Worm (Caenorhabditis elegans) whole organism, L3 larva: ENCODE results near the gene C44B7.5.

Source experiments
- R02D3.7 ChIP-seq: fragments of 150-350 bp; optimal IDR thresholded peaks from 2 replicates; lab custom pipeline; 2014; ENCODE audit warnings: missing biosample characterization, missing genetic modification characterization
- ZK546.5 ChIP-seq: sonication (generic microtip); optimal IDR thresholded peaks from 2 replicates; lab custom pipeline; 2017; ENCODE audit warnings: missing biosample characterization, missing genetic modification characterization
- aly-2 ChIP-seq: fragments of 150-350 bp; optimal IDR thresholded peaks from 2 replicates; lab custom pipeline; 2014; ENCODE audit warnings: missing biosample characterization, missing genetic modification characterization
- ceh-16 ChIP-seq: sonication (generic microtip); optimal IDR thresholded peaks from 2 replicates; lab custom pipeline; 2017; ENCODE audit warnings: missing biosample characterization, missing genetic modification characterization
- ceh-28 ChIP-seq: fragments of 150-350 bp; optimal IDR thresholded peaks from 2 replicates; lab custom pipeline; 2014; ENCODE audit warnings: missing biosample characterization, missing genetic modification reagents, missing genetic modification characterization
- ceh-82 ChIP-seq: fragments of 150-350 bp; optimal IDR thresholded peaks from 2 replicates; lab custom pipeline; 2014; ENCODE audit warnings: missing biosample characterization, missing genetic modification characterization
- ceh-9 ChIP-seq: sonication (generic microtip); optimal IDR thresholded peaks from 2 replicates; lab custom pipeline; 2018; ENCODE audit warnings: missing biosample characterization, missing genetic modification characterization
- daf-12 ChIP-seq: fragments of 150-350 bp; optimal IDR thresholded peaks from 2 replicates; lab custom pipeline; 2014; ENCODE audit warnings: missing biosample characterization, missing genetic modification reagents, missing genetic modification characterization
- egl-27 ChIP-seq: sonication (generic microtip); optimal IDR thresholded peaks from 4 replicates; lab custom pipeline; 2017; ENCODE audit warnings: missing biosample characterization, missing genetic modification reagents, missing genetic modification characterization
- egl-5 ChIP-seq: fragments of 150-350 bp; optimal IDR thresholded peaks from 2 replicates; lab custom pipeline; 2017; ENCODE audit warnings: missing biosample characterization, missing genetic modification reagents, missing genetic modification characterization, inconsistent platforms
- elt-1 ChIP-seq: fragments of 150-350 bp; optimal IDR thresholded peaks from 2 replicates; lab custom pipeline; 2014; ENCODE audit warnings: missing biosample characterization, missing genetic modification characterization
- elt-2 ChIP-seq: sonication (generic microtip); optimal IDR thresholded peaks from 2 replicates; lab custom pipeline; 2016; ENCODE audit warnings: missing genetic modification reagents, mild to moderate bottlenecking, missing genetic modification characterization, missing compliant biosample characterization
- elt-3 ChIP-seq, 3 experiments: fragments of 150-350 bp in 1 of 3; sonication (generic microtip) in 2 of 3; optimal IDR thresholded peaks; 2 replicates in 2 of 3; 4 replicates in 1 of 3; lab custom pipeline; 2014 to 2017; ENCODE audit warnings: missing biosample characterization in 3 of 3, missing genetic modification characterization in 3 of 3
- eor-1 ChIP-seq, 2 experiments: fragments of 150-350 bp; optimal IDR thresholded peaks; 2 replicates each; lab custom pipeline; 2014 to 2018; ENCODE audit warnings: missing biosample characterization in 2 of 2, missing genetic modification characterization in 2 of 2
- fkh-10 ChIP-seq: sonication (generic microtip); optimal IDR thresholded peaks from 2 replicates; lab custom pipeline; 2017; ENCODE audit warnings: missing biosample characterization, missing genetic modification reagents, missing genetic modification characterization
- fkh-2 ChIP-seq: fragments of 150-350 bp; optimal IDR thresholded peaks from 2 replicates; lab custom pipeline; 2014; ENCODE audit warnings: missing biosample characterization, missing genetic modification reagents, missing genetic modification characterization
- hmg-11 ChIP-seq: sonication (generic microtip); optimal IDR thresholded peaks from 2 replicates; lab custom pipeline; 2016; ENCODE audit warnings: missing genetic modification characterization, missing compliant biosample characterization
- lin-39 ChIP-seq: fragments of 150-350 bp; optimal IDR thresholded peaks from 2 replicates; lab custom pipeline; 2018; ENCODE audit warnings: missing biosample characterization, missing genetic modification reagents, missing genetic modification characterization
- lsy-12 ChIP-seq: sonication (generic microtip); optimal IDR thresholded peaks from 2 replicates; lab custom pipeline; 2016; ENCODE audit warnings: mild to moderate bottlenecking, missing genetic modification characterization, missing compliant biosample characterization
- mdl-1 ChIP-seq: fragments of 150-350 bp; optimal IDR thresholded peaks from 2 replicates; lab custom pipeline; 2014; ENCODE audit warnings: missing biosample characterization, missing genetic modification characterization
- mml-1 ChIP-seq: fragments of 150-350 bp; sonication (generic microtip); optimal IDR thresholded peaks from 3 replicates; lab custom pipeline; 2014; ENCODE audit warnings: missing biosample characterization, missing genetic modification characterization
- nhr-23 ChIP-seq: fragments of 150-350 bp; optimal IDR thresholded peaks from 2 replicates; lab custom pipeline; 2014; ENCODE audit warnings: missing biosample characterization, missing genetic modification reagents, missing genetic modification characterization
- nhr-28 ChIP-seq: fragments of 150-350 bp; optimal IDR thresholded peaks from 2 replicates; lab custom pipeline; 2014; ENCODE audit warnings: missing biosample characterization, missing genetic modification characterization
- nhr-67 ChIP-seq: fragments of 150-350 bp; optimal IDR thresholded peaks from 2 replicates; lab custom pipeline; 2014; ENCODE audit warnings: missing biosample characterization, missing genetic modification characterization
- nhr-77 ChIP-seq: fragments of 150-350 bp; optimal IDR thresholded peaks from 2 replicates; lab custom pipeline; 2014; ENCODE audit warnings: missing biosample characterization, missing genetic modification characterization
- pha-4 ChIP-seq: fragments of 150-350 bp; optimal IDR thresholded peaks from 2 replicates; lab custom pipeline; 2014; ENCODE audit warnings: missing biosample characterization, missing genetic modification reagents, missing genetic modification characterization
- pqm-1 ChIP-seq: fragments of 150-350 bp; optimal IDR thresholded peaks from 2 replicates; lab custom pipeline; 2017; ENCODE audit warnings: missing biosample characterization, missing genetic modification characterization, inconsistent platforms
- sea-2 ChIP-seq: fragments of 150-350 bp; sonication (generic microtip); optimal IDR thresholded peaks from 4 replicates; lab custom pipeline; 2014; ENCODE audit warnings: missing biosample characterization, missing genetic modification reagents, missing genetic modification characterization
- skn-1 ChIP-seq: fragments of 150-350 bp; optimal IDR thresholded peaks from 2 replicates; lab custom pipeline; 2014; ENCODE audit warnings: missing biosample characterization, missing genetic modification characterization
- snpc-4 ChIP-seq: fragments of 150-350 bp; optimal IDR thresholded peaks from 2 replicates; lab custom pipeline; 2014; ENCODE audit warnings: missing biosample characterization, missing genetic modification characterization
- unc-62 ChIP-seq: fragments of 150-350 bp; sonication (generic microtip); optimal IDR thresholded peaks from 4 replicates; lab custom pipeline; 2014; ENCODE audit warnings: missing biosample characterization, missing genetic modification reagents, missing genetic modification characterization
- zag-1 ChIP-seq: fragments of 150-350 bp; optimal IDR thresholded peaks from 2 replicates; lab custom pipeline; 2014; ENCODE audit warnings: missing biosample characterization, missing genetic modification characterization
- ztf-4 ChIP-seq: fragments of 150-350 bp; optimal IDR thresholded peaks from 2 replicates; lab custom pipeline; 2014; ENCODE audit warnings: missing biosample characterization, missing genetic modification characterization

The C44B7.5 gene

ce11 chrII:6872493-6872892, at the start of gene C44B7.5:
TSS of gene C44B7.5 (minus strand) at chrII:6872593.
- TF ChIP-seq mml-1 (tag; lab: Kevin White, UChicago) (no peak), zag-1 (no peak), fkh-2 (tag; lab: Kevin White, UChicago) (no peak), lin-39 (no peak), ceh-82 (no peak), ceh-28 (no peak), ceh-9 (tag; lab: Kevin White, UChicago) (no peak), lsy-12 (tag; lab: Kevin White, UChicago) (no peak), skn-1 (tag; lab: Kevin White, UChicago) (no peak), mdl-1 (no peak), ztf-4 (tag; lab: Kevin White, UChicago) (no peak), sea-2 (no peak), elt-2 (tag; lab: Kevin White, UChicago) (no peak), pqm-1 (tag; lab: Kevin White, UChicago) (no peak), nhr-28 (tag; lab: Kevin White, UChicago) (no peak), daf-12 (tag; lab: Kevin White, UChicago) (no peak)

- TF ChIP-seq pqm-1 (tag; lab: Kevin White, UChicago): peak; percentile 26
- peak; percentile 65 for TF ChIP-seq elt-2 (tag; lab: Kevin White, UChicago)
- TF ChIP-seq egl-5 (tag; lab: Kevin White, UChicago): no peak
- TF ChIP-seq, all 47 proteins: peak for 2
Measured at ce11 chrII:6919363-6919851, 47.0 kb upstream of the C44B7.5 start, which contains the start of gene B0252.1. TSS of gene B0252.1 (plus strand) at chrII:6919680.

- TF ChIP-seq pqm-1 (tag; lab: Kevin White, UChicago) (peak; percentile 9), pha-4 (tag; lab: Kevin White, UChicago) (no peak), ceh-16 (tag; lab: Kevin White, UChicago) (no peak), egl-27 (tag; lab: Kevin White, UChicago) (no peak), lin-39 (no peak), elt-2 (tag; lab: Kevin White, UChicago) (peak; percentile 55), snpc-4 (no peak), elt-1 (tag; lab: Kevin White, UChicago) (no peak), fkh-2 (tag; lab: Kevin White, UChicago) (no peak), mdl-1 (no peak), skn-1 (tag; lab: Kevin White, UChicago) (no peak), unc-62 (no peak), egl-5 (tag; lab: Kevin White, UChicago) (no peak), nhr-77 (tag; lab: Kevin White, UChicago) (no peak)
Measured at ce11 chrII:6918862-6919261, 46.5 kb upstream of the C44B7.5 start, which contains the start of gene B0252.5. TSS of gene B0252.5 (minus strand) at chrII:6918878.

- no peak for TF ChIP-seq ceh-9 (tag; lab: Kevin White, UChicago)
- TF ChIP-seq eor-1 (tag; optimal IDR thresholded peaks at IDR 0.05; lab: Kevin White, UChicago): no peak
- no peak for TF ChIP-seq elt-3 (tag; optimal IDR thresholded peaks at IDR 0.05; lab: Kevin White, UChicago)
- TF ChIP-seq nhr-67: no peak
- TF ChIP-seq elt-1 (tag; lab: Kevin White, UChicago): no peak
- TF ChIP-seq aly-2 (tag; lab: Kevin White, UChicago): no peak
- TF ChIP-seq ceh-82: no peak
- TF ChIP-seq hmg-11: no peak
- TF ChIP-seq daf-12 (tag; lab: Kevin White, UChicago): no peak
- no peak for TF ChIP-seq fkh-10 (GFP tag; lab: Kevin White, UChicago)
- no peak for TF ChIP-seq ZK546.5 (tag; lab: Kevin White, UChicago)
Measured at ce11 chrII:6917710-6918109, 45.3 kb upstream of the C44B7.5 start, which contains the start of gene B0252.11. TSS of gene B0252.11 (minus strand) at chrII:6917810.

- peak; percentile 71 for TF ChIP-seq lin-39
- no peak for TF ChIP-seq R02D3.7 (tag; lab: Kevin White, UChicago)
- TF ChIP-seq nhr-23 (tag; lab: Kevin White, UChicago): no peak
Measured at ce11 chrII:6915875-6916274, 43.5 kb upstream of the C44B7.5 start, which contains the start of gene B0252.8. TSS of gene B0252.8 (plus strand) at chrII:6916166.
